Worm (Caenorhabditis elegans): ENCODE data around the gene pqn-29.

Gene pqn-29

ce11 chrIII:4693281-4693680, 47.1 kb upstream of the pqn-29 start, which contains the start of gene nifk-1 (continued):
- TF ChIP-seq pqm-1 (tag; optimal IDR thresholded peaks at IDR 0.05) (no peak), nfya-1 (tag; optimal IDR thresholded peaks at IDR 0.05) (peak; percentile 70), hlh-15 (tag; optimal IDR thresholded peaks at IDR 0.05) (no peak), elt-2 (tag; optimal IDR thresholded peaks at IDR 0.05) (peak; percentile 63), rnt-1 (tag; optimal IDR thresholded peaks at IDR 0.05) (no peak), pag-3 (tag; optimal IDR thresholded peaks at IDR 0.05; ENCODE audit: borderline replicate concordance) (no peak), pax-1 (tag; optimal IDR thresholded peaks at IDR 0.05) (no peak), ceh-9 (tag; optimal IDR thresholded peaks at IDR 0.05) (no peak), ceh-6 (GFP tag; optimal IDR thresholded peaks at IDR 0.05) (no peak), npax-4 (tag; optimal IDR thresholded peaks at IDR 0.05) (no peak), che-1 (tag; optimal IDR thresholded peaks at IDR 0.05) (no peak), gmeb-2 (tag; optimal IDR thresholded peaks at IDR 0.05) (no peak), ceh-22 (tag; optimal IDR thresholded peaks at IDR 0.05) (no peak), pat-9 (tag; optimal IDR thresholded peaks at IDR 0.05) (no peak), unc-55 (GFP tag; optimal IDR thresholded peaks at IDR 0.05) (no peak), C38D4.7 (GFP tag; optimal IDR thresholded peaks at IDR 0.05) (no peak), hlh-6 (tag; optimal IDR thresholded peaks at IDR 0.05) (no peak), lim-6 (tag; optimal IDR thresholded peaks at IDR 0.05) (no peak), ceh-24 (tag; optimal IDR thresholded peaks at IDR 0.05) (no peak), unc-3 (GFP tag; conservative IDR thresholded peaks at IDR 0.05) (no peak), unc-3 (tag; optimal IDR thresholded peaks at IDR 0.05) (no peak), dve-1 (tag; optimal IDR thresholded peaks at IDR 0.05) (no peak), pha-4 (tag; optimal IDR thresholded peaks at IDR 0.05) (no peak), syd-9 (tag; optimal IDR thresholded peaks at IDR 0.05) (no peak), ref-2 (tag; optimal IDR thresholded peaks at IDR 0.05) (no peak), ahr-1 (tag; optimal IDR thresholded peaks at IDR 0.05) (no peak), pha-2 (tag; optimal IDR thresholded peaks at IDR 0.05) (no peak), hlh-13 (GFP tag; optimal IDR thresholded peaks at IDR 0.05) (no peak), sdc-2 (tag; optimal IDR thresholded peaks at IDR 0.05) (no peak), ceh-48 (tag; optimal IDR thresholded peaks at IDR 0.05) (no peak), K09A11.1 (tag; optimal IDR thresholded peaks at IDR 0.05; ENCODE audit: insufficient read depth) (no peak), ets-4 (tag; optimal IDR thresholded peaks at IDR 0.05) (peak; percentile 16)

- TF ChIP-seq ceh-18 (tag; optimal IDR thresholded peaks at IDR 0.05) (peak; percentile 35), tbx-2 (tag; optimal IDR thresholded peaks at IDR 0.05) (peak; percentile 74), mec-3 (tag; optimal IDR thresholded peaks at IDR 0.05; ENCODE audit: borderline replicate concordance) (no peak), odd-2 (tag; optimal IDR thresholded peaks at IDR 0.05) (no peak), unc-42 (tag; optimal IDR thresholded peaks at IDR 0.05) (no peak), hlh-6 (tag; optimal IDR thresholded peaks at IDR 0.05) (peak; percentile 87), unc-55 (GFP tag; optimal IDR thresholded peaks at IDR 0.05) (no peak), pros-1 (tag; optimal IDR thresholded peaks at IDR 0.05) (no peak), C08G9.2 (tag; optimal IDR thresholded peaks at IDR 0.05) (peak; percentile 62), unc-3 (GFP tag; conservative IDR thresholded peaks at IDR 0.05) (peak; percentile 40; the same call in 1 of the 2 replicates), unc-3 (tag; optimal IDR thresholded peaks at IDR 0.05) (peak; percentile 61), ceh-14 (tag; optimal IDR thresholded peaks at IDR 0.05) (peak; percentile 45), tbx-7 (tag; optimal IDR thresholded peaks at IDR 0.05) (no peak), K02D7.2 (tag; optimal IDR thresholded peaks at IDR 0.05) (peak; percentile 59), C38D4.7 (GFP tag; optimal IDR thresholded peaks at IDR 0.05) (peak; percentile 74), ceh-31 (tag; optimal IDR thresholded peaks at IDR 0.05) (peak; percentile 30), ceh-9 (tag; optimal IDR thresholded peaks at IDR 0.05) (peak; percentile 62), ceh-6 (GFP tag; optimal IDR thresholded peaks at IDR 0.05) (peak; percentile 89), nhr-11 (tag; optimal IDR thresholded peaks at IDR 0.05) (no peak), lim-6 (tag; optimal IDR thresholded peaks at IDR 0.05) (no peak), eyg-1 (tag; optimal IDR thresholded peaks at IDR 0.05) (peak; percentile 29), ceh-34 (tag; optimal IDR thresholded peaks at IDR 0.05) (peak; percentile 77), sox-4 (tag; optimal IDR thresholded peaks at IDR 0.05) (peak; percentile 72), ttx-3 (tag; optimal IDR thresholded peaks at IDR 0.05) (peak; percentile 75), ceh-2 (tag; optimal IDR thresholded peaks at IDR 0.05) (peak; percentile 34), hlh-8 (tag; optimal IDR thresholded peaks at IDR 0.05) (peak; percentile 24), nhr-232 (tag; optimal IDR thresholded peaks at IDR 0.05) (peak; percentile 75), dmd-4 (tag; optimal IDR thresholded peaks at IDR 0.05; ENCODE audit: borderline replicate concordance) (peak; percentile 66), fax-1 (tag; optimal IDR thresholded peaks at IDR 0.05) (peak; percentile 70), gmeb-2 (tag; optimal IDR thresholded peaks at IDR 0.05) (peak; percentile 80)
These were observed 43.4 kb upstream of the pqn-29 start for ce11 chrIII:4689595-4689994.
